Worm (Caenorhabditis elegans) whole organism, midembryonic: ENCODE data around the gene C50H2.13.

ENCODE experiments used
- T22C8.4 ChIP-seq: fragments of 200-800 bp; sonication (Bioruptor generic); IDR thresholded peaks from 2 replicates; pipeline ENCODE4 v1.3.6; 2022; ENCODE audit warnings: missing genetic modification characterization, missing compliant biosample characterization
- cog-1 ChIP-seq: sonication (generic microtip); optimal IDR thresholded peaks from 2 replicates; lab custom pipeline; 2016; ENCODE audit warnings: missing genetic modification characterization, missing compliant biosample characterization
- flt-1 ChIP-seq: fragments of 200-800 bp; sonication (Bioruptor generic); IDR thresholded peaks from 2 replicates; pipeline ENCODE4 v1.3.6; 2022; ENCODE audit warnings: missing genetic modification characterization, missing compliant biosample characterization
- klf-2 ChIP-seq: fragments of 200-800 bp; sonication (Bioruptor generic); conservative IDR thresholded peaks from 2 replicates; pipeline ENCODE4 v1.3.6; 2022; ENCODE audit warnings: missing genetic modification reagents, missing genetic modification characterization, missing compliant biosample characterization
- med-1 ChIP-seq: sonication (generic microtip); optimal IDR thresholded peaks from 2 replicates; lab custom pipeline; 2017; ENCODE audit warnings: missing genetic modification characterization, mild to moderate bottlenecking, missing compliant biosample characterization, antibody characterized with exemption, missing genetic modification reagents; ENCODE audit not compliant: insufficient read depth
- ref-1 ChIP-seq: fragments of 200-800 bp; sonication (Bioruptor generic); conservative IDR thresholded peaks from 2 replicates; pipeline ENCODE4 v1.3.6; 2022; ENCODE audit warnings: missing genetic modification reagents, missing genetic modification characterization, missing compliant biosample characterization
- tab-1 ChIP-seq: fragments of 200-800 bp; sonication (Bioruptor generic); IDR thresholded peaks from 2 replicates; pipeline ENCODE4 v1.3.6; 2022; ENCODE audit warnings: missing genetic modification characterization, missing compliant biosample characterization
- ztf-23 ChIP-seq: fragments of 200-800 bp; sonication (Bioruptor generic); IDR thresholded peaks from 2 replicates; pipeline ENCODE4 v1.3.6; 2022; ENCODE audit warnings: missing genetic modification reagents, missing genetic modification characterization, missing compliant biosample characterization
- ztf-29 ChIP-seq: fragments of 200-800 bp; sonication (Bioruptor generic); IDR thresholded peaks from 2 replicates; pipeline ENCODE4 v1.3.6; 2022; ENCODE audit warnings: missing genetic modification reagents, missing genetic modification characterization, missing compliant biosample characterization

C50H2.13 gene

ce11 chrV:9962916-9963315, 36.6 kb downstream of the C50H2.13 start:
- TF ChIP-seq med-1 (GFP tag; lab: Kevin White, UChicago), result no peak
- TF ChIP-seq tab-1 (GFP tag; lab: Robert Waterston, UW), result no peak
- no peak for TF ChIP-seq T22C8.4
- no peak for TF ChIP-seq klf-2 (GFP tag; lab: Robert Waterston, UW)
- no peak for TF ChIP-seq cog-1 (tag; lab: Kevin White, UChicago)
- 0 out of 2 replicates have a peak, but pooled peaks have one; percentile 9 for TF ChIP-seq flt-1 (GFP tag; lab: Robert Waterston, UW)
- no peak for TF ChIP-seq ztf-29
- TF ChIP-seq ztf-23, result no peak
- no peak for TF ChIP-seq ref-1 (GFP tag; lab: Robert Waterston, UW)

ce11 chrV:9964152-9964785, 37.9 kb downstream of the C50H2.13 start:
- no peak for TF ChIP-seq med-1 (GFP tag; lab: Kevin White, UChicago)
- TF ChIP-seq klf-2 (GFP tag; lab: Robert Waterston, UW), result no peak
- TF ChIP-seq flt-1 (GFP tag; lab: Robert Waterston, UW), result no peak
- no peak for TF ChIP-seq tab-1 (GFP tag; lab: Robert Waterston, UW)
- TF ChIP-seq cog-1 (tag; lab: Kevin White, UChicago), result no peak
- no peak for TF ChIP-seq T22C8.4
- no peak for TF ChIP-seq ref-1 (GFP tag; lab: Robert Waterston, UW)
- no peak for TF ChIP-seq ztf-23
- TF ChIP-seq ztf-29, result no peak

- TF ChIP-seq tab-1 (GFP tag; lab: Robert Waterston, UW), result no peak
- no peak for TF ChIP-seq ztf-23
- TF ChIP-seq med-1 (GFP tag; lab: Kevin White, UChicago), result no peak
- TF ChIP-seq ref-1 (GFP tag; lab: Robert Waterston, UW), result no peak
- no peak for TF ChIP-seq flt-1 (GFP tag; lab: Robert Waterston, UW)
- TF ChIP-seq ztf-29, result no peak
- TF ChIP-seq klf-2 (GFP tag; lab: Robert Waterston, UW), result no peak
- TF ChIP-seq cog-1 (tag; lab: Kevin White, UChicago), result no peak
- no peak for TF ChIP-seq T22C8.4
Observed at ce11 chrV:9965891-9966290, 39.6 kb downstream of the C50H2.13 start.

- peak; percentile 95 for TF ChIP-seq klf-2 (GFP tag; lab: Robert Waterston, UW)
- TF ChIP-seq ztf-23, result peak; percentile 97
- TF ChIP-seq ref-1 (GFP tag; lab: Robert Waterston, UW), result peak; percentile 87
- peak; percentile 85 for TF ChIP-seq cog-1 (tag; lab: Kevin White, UChicago)
- TF ChIP-seq tab-1 (GFP tag; lab: Robert Waterston, UW), result peak; percentile 96
- TF ChIP-seq med-1 (GFP tag; lab: Kevin White, UChicago), result peak; percentile 70
- TF ChIP-seq ztf-29, result peak; percentile 88
- TF ChIP-seq T22C8.4, result peak; percentile 92
- peak; percentile 97 for TF ChIP-seq flt-1 (GFP tag; lab: Robert Waterston, UW)
Observed at ce11 chrV:9970119-9970518, 43.8 kb downstream of the C50H2.13 start.

- no peak for TF ChIP-seq ztf-23
- TF ChIP-seq flt-1 (GFP tag; lab: Robert Waterston, UW), result no peak
- no peak for TF ChIP-seq tab-1 (GFP tag; lab: Robert Waterston, UW)
- no peak for TF ChIP-seq ztf-29
- TF ChIP-seq med-1 (GFP tag; lab: Kevin White, UChicago), result no peak
- no peak for TF ChIP-seq klf-2 (GFP tag; lab: Robert Waterston, UW)
- no peak for TF ChIP-seq cog-1 (tag; lab: Kevin White, UChicago)
- TF ChIP-seq ref-1 (GFP tag; lab: Robert Waterston, UW), result no peak
- no peak for TF ChIP-seq T22C8.4
Observed at ce11 chrV:9974264-9974663, 47.9 kb downstream of the C50H2.13 start.

- no peak for TF ChIP-seq ztf-23
- TF ChIP-seq ref-1 (GFP tag; lab: Robert Waterston, UW), result no peak
Observed at ce11 chrV:9976138-9976537, 49.8 kb downstream of the C50H2.13 start, which contains the start of gene unc-41. TSS of gene unc-41 (minus strand) at chrV:9976238.

- TF ChIP-seq med-1 (GFP tag; lab: Kevin White, UChicago), result no peak
- TF ChIP-seq tab-1 (GFP tag; lab: Robert Waterston, UW), result no peak
- TF ChIP-seq klf-2 (GFP tag; lab: Robert Waterston, UW), result no peak
- TF ChIP-seq ztf-29, result no peak
- no peak for TF ChIP-seq T22C8.4
- no peak for TF ChIP-seq cog-1 (tag; lab: Kevin White, UChicago)
- no peak for TF ChIP-seq ztf-23
- TF ChIP-seq ref-1 (GFP tag; lab: Robert Waterston, UW), result no peak
- TF ChIP-seq flt-1 (GFP tag; lab: Robert Waterston, UW), result no peak
Observed at ce11 chrV:9977211-9977610, 50.9 kb downstream of the C50H2.13 start.
